Worm (Caenorhabditis elegans) whole organism, L4 larva: ENCODE data around the gene srt-24.
A peak's percentile ranks its signal among the peaks of the same experiment; 100 is the strongest.

ENCODE experiments used
- D1046.2 ChIP-seq: fragments of 200-800 bp; sonication (Bioruptor generic); IDR thresholded peaks from 2 replicates; pipeline ENCODE4 v1.3.6; 2022; ENCODE audit warnings: missing genetic modification characterization, missing compliant biosample characterization
- F10B5.3 ChIP-seq: sonication (generic microtip); optimal IDR thresholded peaks from 2 replicates; lab custom pipeline; 2016; ENCODE audit warnings: mild to moderate bottlenecking, missing genetic modification characterization, missing compliant biosample characterization
- F26F4.8 ChIP-seq: fragments of 200-800 bp; sonication (Bioruptor generic); conservative IDR thresholded peaks from 2 replicates; pipeline ENCODE4 v1.3.6; 2022; ENCODE audit warnings: missing genetic modification characterization, missing compliant biosample characterization
- F44E2.7 ChIP-seq: fragments of 200-800 bp; sonication (Bioruptor generic); IDR thresholded peaks from 2 replicates; pipeline ENCODE4 v2.1.2; 2022; ENCODE audit warnings: missing genetic modification characterization, missing compliant biosample characterization
- F49E8.2 ChIP-seq: sonication (generic microtip); optimal IDR thresholded peaks from 2 replicates; lab custom pipeline; 2016; ENCODE audit warnings: missing compliant biosample characterization, mild to moderate bottlenecking, missing genetic modification characterization, borderline replicate concordance
- Y105C5A.15 ChIP-seq: fragments of 200-800 bp; sonication (Bioruptor generic); IDR thresholded peaks from 2 replicates; pipeline ENCODE4 v1.3.6; 2022; ENCODE audit warnings: missing genetic modification characterization, missing compliant biosample characterization
- Y5F2A.4 ChIP-seq: fragments of 200-800 bp; sonication (Bioruptor generic); optimal IDR thresholded peaks from 2 replicates; lab custom pipeline; 2018; ENCODE audit warnings: mild to moderate bottlenecking, missing genetic modification characterization, missing compliant biosample characterization
- ZK546.5 ChIP-seq, 2 experiments: sonication (generic microtip); optimal IDR thresholded peaks; 2 replicates each; lab custom pipeline; 2017; ENCODE audit warnings: missing biosample characterization in 2 of 2, missing genetic modification characterization in 2 of 2
- aha-1 ChIP-seq: fragments of 150-350 bp; peaks from one replicate; lab custom pipeline; 2014; ENCODE audit warnings: missing biosample characterization, missing genetic modification characterization
- aly-2 ChIP-seq: sonication (generic microtip); optimal IDR thresholded peaks from 2 replicates; lab custom pipeline; 2018; ENCODE audit warnings: missing biosample characterization, missing genetic modification characterization
- arid-1 ChIP-seq: fragments of 200-800 bp; sonication (Bioruptor generic); conservative IDR thresholded peaks from 2 replicates; pipeline ENCODE4 v1.3.6; 2022; ENCODE audit warnings: missing genetic modification reagents, missing genetic modification characterization, missing compliant biosample characterization
- ceh-28 ChIP-seq: fragments of 150-350 bp; optimal IDR thresholded peaks from 2 replicates; lab custom pipeline; 2014; ENCODE audit warnings: missing biosample characterization, missing genetic modification reagents, missing genetic modification characterization
- ceh-32 ChIP-seq: sonication (generic microtip); optimal IDR thresholded peaks from 2 replicates; lab custom pipeline; 2016; ENCODE audit warnings: mild to moderate bottlenecking, missing genetic modification characterization, missing compliant biosample characterization; ENCODE audit not compliant: poor library complexity
- cey-2 ChIP-seq: sonication (generic microtip); optimal IDR thresholded peaks from 3 replicates; lab custom pipeline; 2017; ENCODE audit warnings: missing genetic modification characterization, mild to moderate bottlenecking, missing compliant biosample characterization, antibody characterized with exemption, borderline replicate concordance; ENCODE audit not compliant: insufficient read depth
- daf-12 ChIP-seq: fragments of 150-350 bp; optimal IDR thresholded peaks from 2 replicates; lab custom pipeline; 2014; ENCODE audit warnings: missing biosample characterization, missing genetic modification reagents, missing genetic modification characterization
- dmd-8 ChIP-seq: fragments of 200-800 bp; sonication (Bioruptor generic); IDR thresholded peaks from 2 replicates; pipeline ENCODE4 v1.3.6; 2022; ENCODE audit warnings: missing genetic modification characterization, missing compliant biosample characterization
- egl-27 ChIP-seq: sonication (generic microtip); optimal IDR thresholded peaks from 3 replicates; lab custom pipeline; 2017; ENCODE audit warnings: missing biosample characterization, missing genetic modification reagents, missing genetic modification characterization
- fkh-10 ChIP-seq: fragments of 150-350 bp; optimal IDR thresholded peaks from 2 replicates; lab custom pipeline; 2014; ENCODE audit warnings: missing biosample characterization, missing genetic modification reagents, missing genetic modification characterization
- fos-1 ChIP-seq: fragments of 150-350 bp; optimal IDR thresholded peaks from 2 replicates; lab custom pipeline; 2014; ENCODE audit warnings: missing biosample characterization, missing genetic modification characterization
- gei-8 ChIP-seq: fragments of 200-800 bp; sonication (Bioruptor generic); optimal IDR thresholded peaks from 2 replicates; lab custom pipeline; 2018; ENCODE audit warnings: mild to moderate bottlenecking, missing genetic modification characterization, missing compliant biosample characterization
- hif-1 ChIP-seq, 2 experiments: sonication (generic microtip); optimal IDR thresholded peaks; 2 replicates each; lab custom pipeline; 2016 to 2017; ENCODE audit warnings: missing compliant biosample characterization in 2 of 2, missing genetic modification characterization in 2 of 2, missing genetic modification reagents in 2 of 2, missing genotype in 2 of 2, mild to moderate bottlenecking in 1 of 2
- hlh-11 ChIP-seq: fragments of 200-800 bp; sonication (Bioruptor generic); optimal IDR thresholded peaks from 2 replicates; lab custom pipeline; 2018; ENCODE audit warnings: mild to moderate bottlenecking, missing genetic modification characterization, missing compliant biosample characterization
- lim-7 ChIP-seq: fragments of 200-800 bp; sonication (Bioruptor generic); IDR thresholded peaks from 2 replicates; pipeline ENCODE4 v1.3.6; 2022; ENCODE audit warnings: missing genetic modification characterization, missing compliant biosample characterization
- lin-1 ChIP-seq: fragments of 200-800 bp; sonication (Bioruptor generic); IDR thresholded peaks from 2 replicates; pipeline ENCODE4 v1.3.6; 2022; ENCODE audit warnings: missing genetic modification reagents, missing genetic modification characterization, missing compliant biosample characterization
- mdl-1 ChIP-seq, 2 experiments: fragments of 150-350 bp in 1 of 2; sonication (generic microtip) in 1 of 2; optimal IDR thresholded peaks; 2 replicates each; lab custom pipeline; 2014 to 2017; ENCODE audit warnings: missing biosample characterization in 2 of 2, missing genetic modification characterization in 2 of 2
- mes-2 ChIP-seq: sonication (generic microtip); optimal IDR thresholded peaks from 2 replicates; lab custom pipeline; 2016; ENCODE audit warnings: missing genotype, mild to moderate bottlenecking, missing genetic modification characterization, missing compliant biosample characterization; ENCODE audit not compliant: poor library complexity, severe bottlenecking
- nhr-10 ChIP-seq: fragments of 150-350 bp; optimal IDR thresholded peaks from 2 replicates; lab custom pipeline; 2014; ENCODE audit warnings: missing biosample characterization, missing genetic modification characterization
- nhr-102 ChIP-seq: sonication (generic microtip); optimal IDR thresholded peaks from 2 replicates; lab custom pipeline; 2016; ENCODE audit warnings: mild to moderate bottlenecking, missing genetic modification characterization, moderate library complexity, missing compliant biosample characterization
- nhr-11 ChIP-seq: fragments of 150-350 bp; optimal IDR thresholded peaks from 2 replicates; lab custom pipeline; 2014; ENCODE audit warnings: missing biosample characterization, missing genetic modification characterization
- nhr-237 ChIP-seq: sonication (generic microtip); optimal IDR thresholded peaks from 2 replicates; lab custom pipeline; 2017; ENCODE audit warnings: missing biosample characterization, missing genetic modification characterization
- nhr-42 ChIP-seq: fragments of 200-800 bp; sonication (Bioruptor generic); IDR thresholded peaks from 2 replicates; pipeline ENCODE4 v1.3.6; 2022; ENCODE audit warnings: missing genetic modification characterization, missing compliant biosample characterization
- nhr-48 ChIP-seq: sonication (generic microtip); optimal IDR thresholded peaks from 2 replicates; lab custom pipeline; 2016; ENCODE audit warnings: mild to moderate bottlenecking, missing genetic modification characterization, missing compliant biosample characterization
- nhr-77 ChIP-seq: fragments of 150-350 bp; optimal IDR thresholded peaks from 2 replicates; lab custom pipeline; 2014; ENCODE audit warnings: missing biosample characterization, missing genetic modification characterization
- php-3 ChIP-seq: fragments of 200-800 bp; sonication (Bioruptor generic); IDR thresholded peaks from 2 replicates; pipeline ENCODE4 v1.3.6; 2022; ENCODE audit warnings: missing genetic modification reagents, missing genetic modification characterization, missing compliant biosample characterization
- pqm-1 ChIP-seq: sonication (generic microtip); optimal IDR thresholded peaks from 2 replicates; lab custom pipeline; 2017; ENCODE audit warnings: missing biosample characterization, missing genetic modification characterization
- saeg-2 ChIP-seq: fragments of 200-800 bp; sonication (Bioruptor generic); IDR thresholded peaks from 2 replicates; pipeline ENCODE4 v1.3.6; 2022; ENCODE audit warnings: missing genetic modification reagents, missing genetic modification characterization, missing compliant biosample characterization
- snpc-1.2 ChIP-seq: fragments of 200-800 bp; sonication (Bioruptor generic); IDR thresholded peaks from 2 replicates; pipeline ENCODE4 v1.3.6; 2022; ENCODE audit warnings: missing genetic modification reagents, missing genetic modification characterization, missing compliant biosample characterization
- spr-1 ChIP-seq: sonication (generic microtip); optimal IDR thresholded peaks from 2 replicates; lab custom pipeline; 2016; ENCODE audit warnings: mild to moderate bottlenecking, missing genetic modification characterization, missing compliant biosample characterization
- tra-1 ChIP-seq: fragments of 200-800 bp; sonication (Bioruptor generic); IDR thresholded peaks from 2 replicates; pipeline ENCODE4 v1.3.6; 2022; ENCODE audit warnings: missing genetic modification reagents, missing genetic modification characterization, missing compliant biosample characterization
- unc-39 ChIP-seq: sonication (generic microtip); optimal IDR thresholded peaks from 2 replicates; lab custom pipeline; 2017; ENCODE audit warnings: missing biosample characterization, missing genetic modification characterization
- unc-62 ChIP-seq, 3 experiments: fragments of 150-350 bp in 1 of 3; sonication (generic microtip); optimal IDR thresholded peaks in 2 of 3; peaks in 1 of 3; 1 replicate in 1 of 3; 2 replicates in 2 of 3; lab custom pipeline; 2014 to 2017; ENCODE audit warnings: missing biosample characterization in 3 of 3, missing genetic modification characterization in 3 of 3, missing genetic modification reagents in 3 of 3, missing genotype in 1 of 3
- zip-2 ChIP-seq: fragments of 150-350 bp; optimal IDR thresholded peaks from 2 replicates; lab custom pipeline; 2014; ENCODE audit warnings: missing biosample characterization, missing genetic modification characterization

Gene srt-24

DNA sequence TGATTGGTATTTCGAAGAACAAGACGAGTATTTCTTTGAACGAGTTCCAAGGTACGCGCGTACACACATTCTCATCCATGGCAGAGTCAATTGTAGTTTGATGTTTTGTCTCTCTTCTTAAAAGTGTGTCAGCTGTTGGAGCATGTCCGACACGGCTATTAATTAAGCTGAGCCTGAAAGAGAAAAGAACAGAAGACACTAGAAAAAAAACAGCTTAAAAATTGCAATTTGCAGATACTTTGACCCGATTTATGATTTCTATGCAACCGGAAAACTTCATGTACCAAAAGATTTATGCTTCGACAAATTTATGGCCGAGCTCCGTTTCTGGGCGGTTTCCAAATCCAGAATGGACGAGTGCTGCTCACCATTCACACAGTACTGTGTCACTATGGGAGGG lies 18.7 kb upstream of the srt-24 start:
- peak; percentile 61 for TF ChIP-seq aha-1
- no peak for TF ChIP-seq F44E2.7 (GFP tag; lab: Robert Waterston, UW)
- no peak for TF ChIP-seq nhr-102 (tag; lab: Kevin White, UChicago)
- TF ChIP-seq dmd-8 (GFP tag; lab: Robert Waterston, UW), result no peak
- TF ChIP-seq ZK546.5 (tag; optimal IDR thresholded peaks at IDR 0.05; lab: Kevin White, UChicago), result no peak
- no peak for TF ChIP-seq ceh-28 (tag; lab: Kevin White, UChicago)
- no peak for TF ChIP-seq F26F4.8 (GFP tag; lab: Robert Waterston, UW)
- TF ChIP-seq nhr-48 (tag; lab: Kevin White, UChicago), result no peak
- no peak for TF ChIP-seq mes-2 (tag; lab: Kevin White, UChicago)
- TF ChIP-seq arid-1, result no peak
- no peak for TF ChIP-seq nhr-237 (tag; lab: Kevin White, UChicago)
- peak in 1 of 2 experiments; percentile 85 for TF ChIP-seq unc-62 (GFP tag; optimal IDR thresholded peaks at IDR 0.05 in 1 of 2; lab: Kevin White, UChicago)
- no peak for TF ChIP-seq unc-62 (tag; optimal IDR thresholded peaks at IDR 0.05; lab: Kevin White, UChicago)
- TF ChIP-seq nhr-10, result no peak
- TF ChIP-seq, all 104 proteins: peak for 2

DNA sequence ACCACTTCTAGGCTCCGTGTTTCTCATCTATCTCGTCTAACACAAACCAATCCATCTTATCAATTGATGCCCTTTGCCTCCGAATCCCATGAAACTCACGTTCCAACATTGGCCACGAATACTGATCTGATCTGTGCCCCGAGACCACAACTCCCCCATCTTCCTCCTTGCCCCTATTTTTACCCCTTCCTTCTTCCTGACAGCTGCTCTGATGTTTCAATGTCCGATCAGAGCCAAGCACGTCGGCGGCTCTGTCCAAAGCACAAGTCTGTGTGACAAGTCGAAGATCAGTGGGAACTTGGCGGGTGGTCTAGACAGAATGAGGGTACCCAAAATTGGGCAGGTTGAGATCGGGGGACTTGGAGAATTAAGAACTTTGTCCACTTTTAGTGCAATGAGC lies 15.5 kb upstream of the srt-24 start:
- no peak for TF ChIP-seq cey-2 (tag; lab: Kevin White, UChicago)
- no peak for TF ChIP-seq egl-27
- TF ChIP-seq Y105C5A.15, result no peak
- TF ChIP-seq hlh-11 (tag; lab: Kevin White, UChicago), result peak; percentile 17
- TF ChIP-seq nhr-11 (tag; lab: Kevin White, UChicago), result peak; percentile 48
- no peak for TF ChIP-seq fos-1 (tag; lab: Kevin White, UChicago)
- TF ChIP-seq D1046.2, result no peak
- no peak for TF ChIP-seq unc-39 (tag; lab: Kevin White, UChicago)
- no peak for TF ChIP-seq fkh-10 (GFP tag; lab: Kevin White, UChicago)
- TF ChIP-seq nhr-42 (GFP tag; lab: Robert Waterston, UW), result no peak

DNA sequence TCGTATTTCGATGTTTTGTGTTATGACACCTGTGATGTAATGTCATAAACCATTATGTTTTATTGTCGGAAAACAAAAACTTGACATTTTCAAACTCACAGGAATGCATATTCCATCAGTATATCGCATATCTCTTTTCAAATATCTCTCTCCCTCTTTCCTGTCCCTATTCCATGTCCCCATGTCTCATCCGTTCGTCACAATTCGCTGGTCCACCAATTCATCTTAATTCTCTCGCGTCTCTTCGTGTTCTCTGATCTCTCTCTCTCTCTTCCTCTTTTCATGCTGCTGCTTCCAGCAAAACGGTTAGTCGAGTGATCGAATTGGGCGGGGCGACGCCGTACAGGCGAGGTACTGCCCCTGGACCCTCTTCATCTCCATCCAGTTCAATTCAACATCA lies 11.0 kb upstream of the srt-24 start:
- TF ChIP-seq php-3 (GFP tag; lab: Robert Waterston, UW), result no peak
- TF ChIP-seq Y5F2A.4 (GFP tag; lab: Kevin White, UChicago), result no peak
- peak in 1 of 2 experiments; percentile 11 for TF ChIP-seq unc-62 (GFP tag; optimal IDR thresholded peaks at IDR 0.05 in 1 of 2; lab: Kevin White, UChicago)
- TF ChIP-seq unc-62 (tag; optimal IDR thresholded peaks at IDR 0.05; lab: Kevin White, UChicago), result no peak
- no peak for TF ChIP-seq lin-1

DNA sequence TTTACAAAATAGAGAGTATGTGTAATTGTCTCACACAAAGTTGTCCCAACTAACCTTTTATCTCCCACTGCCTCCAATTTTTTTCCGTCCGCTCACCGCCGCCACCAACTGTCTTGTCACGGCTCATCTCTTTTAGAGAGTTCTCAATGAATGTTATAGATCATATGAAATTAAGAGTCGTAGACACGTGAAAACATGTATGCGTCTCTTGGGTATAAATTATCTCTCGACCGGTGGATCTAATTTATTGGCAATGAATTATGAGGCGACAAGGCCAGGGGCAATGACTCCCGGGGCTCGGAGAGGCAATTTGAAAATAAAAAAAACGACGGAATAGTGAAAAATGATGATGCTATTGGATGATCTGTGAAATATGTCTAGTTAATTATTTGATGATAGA lies 9.8 kb upstream of the srt-24 start:
- no peak for TF ChIP-seq aly-2 (tag; lab: Kevin White, UChicago)
- TF ChIP-seq nhr-77, result no peak
- TF ChIP-seq F49E8.2 (tag; lab: Kevin White, UChicago), result no peak
- no peak for TF ChIP-seq pqm-1 (tag; lab: Kevin White, UChicago)
- TF ChIP-seq D1046.2, result no peak
- no peak for TF ChIP-seq hif-1 (tag; optimal IDR thresholded peaks at IDR 0.05; lab: Kevin White, UChicago)
- TF ChIP-seq gei-8 (GFP tag; lab: Kevin White, UChicago), result no peak
- TF ChIP-seq tra-1 (GFP tag; lab: Robert Waterston, UW), result no peak
- TF ChIP-seq unc-62 (GFP tag; optimal IDR thresholded peaks at IDR 0.05 in 1 of 2; lab: Kevin White, UChicago), result peak in 1 of 2 experiments; percentile 68
- TF ChIP-seq unc-62 (tag; optimal IDR thresholded peaks at IDR 0.05; lab: Kevin White, UChicago), result no peak
- peak; percentile 13 for TF ChIP-seq nhr-11 (tag; lab: Kevin White, UChicago)
- TF ChIP-seq saeg-2, result no peak
- no peak for TF ChIP-seq zip-2
- TF ChIP-seq ceh-32 (tag; lab: Kevin White, UChicago), result no peak
- no peak for TF ChIP-seq mdl-1 (tag; optimal IDR thresholded peaks at IDR 0.05; lab: Kevin White, UChicago)
- TF ChIP-seq F10B5.3 (tag; lab: Kevin White, UChicago), result no peak
- TF ChIP-seq Y105C5A.15, result no peak
- TF ChIP-seq unc-39 (tag; lab: Kevin White, UChicago), result no peak
- TF ChIP-seq ceh-28 (tag; lab: Kevin White, UChicago), result no peak
- no peak for TF ChIP-seq daf-12 (tag; lab: Kevin White, UChicago)
- TF ChIP-seq lim-7 (GFP tag; lab: Robert Waterston, UW), result no peak
- TF ChIP-seq snpc-1.2, result no peak
- no peak for TF ChIP-seq spr-1
- TF ChIP-seq aha-1, result peak; percentile 32
